Fruit fly (Drosophila melanogaster): ENCODE results near the gene Had1.

Gene Had1

DNA sequence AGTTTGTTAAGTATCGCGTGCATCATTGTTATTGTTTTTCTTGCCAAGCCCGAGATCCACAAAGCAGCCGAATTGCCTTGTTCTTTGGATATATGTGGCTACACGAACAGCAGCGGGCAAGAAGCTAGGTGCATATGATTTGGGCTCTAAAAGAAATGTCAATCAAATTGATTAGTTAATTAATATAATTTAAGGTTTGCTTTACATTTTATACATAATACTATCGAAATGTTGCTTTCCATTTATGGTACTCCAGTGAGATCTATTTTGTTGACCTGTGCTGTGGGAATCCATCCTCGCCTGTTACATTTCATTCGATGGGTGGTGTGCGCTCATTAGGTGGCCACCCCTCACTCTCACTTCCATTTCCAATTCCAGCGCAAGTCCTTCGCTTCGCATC is 45.1 kb downstream of the Had1 start (continued):
- TF ChIP-seq ssp (GFP tag; IDR thresholded peaks at IDR 0.05) (peak; percentile 54), Sry-β (GFP tag; optimal IDR thresholded peaks at IDR 0.05) (no peak), nerfin-2 (GFP tag; IDR thresholded peaks at IDR 0.05; ENCODE audit: partially characterized antibody) (no peak), Mad (GFP tag; optimal IDR thresholded peaks at IDR 0.05) (peak; percentile 37), sens (GFP tag) (peak; percentile 95), tup (GFP tag; optimal IDR thresholded peaks at IDR 0.05) (peak; percentile 33), tx (GFP tag; optimal IDR thresholded peaks at IDR 0.05) (no peak), ro (GFP tag; IDR thresholded peaks at IDR 0.05) (peak; percentile 52; the same call in 1 of the 2 replicates), HLH4C (GFP tag; IDR thresholded peaks at IDR 0.05; ENCODE audit: partially characterized antibody) (no peak), Drgx (GFP tag; IDR thresholded peaks at IDR 0.05) (peak; percentile 57), grau (tag; optimal IDR thresholded peaks at IDR 0.05) (peak; percentile 81), CG11456 (GFP tag; IDR thresholded peaks at IDR 0.05) (peak; percentile 70), Sin3A (optimal IDR thresholded peaks at IDR 0.05) (no peak), Opbp (GFP tag; IDR thresholded peaks at IDR 0.05; ENCODE audit: partially characterized antibody) (no peak), tna (GFP tag; IDR thresholded peaks at IDR 0.05; ENCODE audit: partially characterized antibody) (no peak), vnd (GFP tag; IDR thresholded peaks at IDR 0.05; ENCODE audit: partially characterized antibody) (no peak), Hr78 (GFP tag; optimal IDR thresholded peaks at IDR 0.05) (peak in 1 of 2 experiments; percentile 24), CG2712 (tag; optimal IDR thresholded peaks at IDR 0.05) (peak; percentile 86), br (optimal IDR thresholded peaks at IDR 0.05) (no peak), cas (GFP tag; IDR thresholded peaks at IDR 0.05) (no peak), CG5953 (GFP tag; IDR thresholded peaks at IDR 0.05) (no peak), CG18764 (GFP tag; optimal IDR thresholded peaks at IDR 0.05) (peak; percentile 67), fd64A (GFP tag; optimal IDR thresholded peaks at IDR 0.05) (peak; percentile 53), Asciz (GFP tag; optimal IDR thresholded peaks at IDR 0.05) (peak; percentile 67), H15 (GFP tag; IDR thresholded peaks at IDR 0.05) (peak; percentile 75; the same call in 2 of the 3 replicates), CG17829 (tag; optimal IDR thresholded peaks at IDR 0.05) (peak; percentile 77), mam (GFP tag; optimal IDR thresholded peaks at IDR 0.05) (peak; percentile 61), CG15601 (tag; optimal IDR thresholded peaks at IDR 0.05) (peak; percentile 68), jing (GFP tag; optimal IDR thresholded peaks at IDR 0.05) (peak; percentile 68), CrebB (tag; optimal IDR thresholded peaks at IDR 0.05) (peak; percentile 61), sens-2 (GFP tag; IDR thresholded peaks at IDR 0.05) (peak; percentile 68), CG18619 (GFP tag; optimal IDR thresholded peaks at IDR 0.05) (peak; percentile 60), twi (tag; optimal IDR thresholded peaks at IDR 0.05) (peak; percentile 63), Lpt (GFP tag; optimal IDR thresholded peaks at IDR 0.05) (no peak), lov (optimal IDR thresholded peaks at IDR 0.05) (no peak), lov (GFP tag; IDR thresholded peaks at IDR 0.05) (0 out of 3 replicates have a peak, but pooled peaks have one; percentile 66), D (optimal IDR thresholded peaks at IDR 0.05) (no peak), D (GFP tag; optimal IDR thresholded peaks at IDR 0.05) (peak; percentile 73), MTF-1 (GFP tag; optimal IDR thresholded peaks at IDR 0.05; ENCODE audit: borderline replicate concordance) (peak; percentile 20), B-H1 (GFP tag; IDR thresholded peaks at IDR 0.05) (peak; percentile 75), fd3F (GFP tag; optimal IDR thresholded peaks at IDR 0.05) (peak; percentile 71), CG32767 (GFP tag; IDR thresholded peaks at IDR 0.05) (peak; percentile 67; the same call in 1 of the 2 replicates), fd102C (GFP tag; optimal IDR thresholded peaks at IDR 0.05) (no peak), Dref (GFP tag; IDR thresholded peaks at IDR 0.05) (no peak), jigr1 (GFP tag; IDR thresholded peaks at IDR 0.05) (0 out of 3 replicates have a peak, but pooled peaks have one; percentile 47), bbx (GFP tag; IDR thresholded peaks at IDR 0.05; ENCODE audit: partially characterized antibody) (no peak), CG3726 (GFP tag; IDR thresholded peaks at IDR 0.05) (peak; percentile 73; the same call in 2 of the 3 replicates), Dip3 (GFP tag; optimal IDR thresholded peaks at IDR 0.05) (peak; percentile 28), Nf-YA (GFP tag; IDR thresholded peaks at IDR 0.05) (peak; percentile 71; the same call in 1 of the 2 replicates), CG12104 (GFP tag; optimal IDR thresholded peaks at IDR 0.05) (peak; percentile 36), NC2α (GFP tag; optimal IDR thresholded peaks at IDR 0.05) (no peak), tgo (GFP tag; IDR thresholded peaks at IDR 0.05) (peak; percentile 74)

Measured in whole organism, embryonic.